Worm (Caenorhabditis elegans) whole organism, mixed stage, embryonic: ENCODE results near the gene Y53G8B.1.

Source experiments
- elt-1 ChIP-seq: sonication (generic microtip); optimal IDR thresholded peaks from 2 replicates; lab custom pipeline; 2017; ENCODE audit warnings: missing genetic modification characterization, mild to moderate bottlenecking, missing compliant biosample characterization, antibody characterized with exemption, moderate library complexity, borderline replicate concordance; ENCODE audit not compliant: insufficient read depth
- ham-2 ChIP-seq: fragments of 200-800 bp; sonication (Bioruptor generic); optimal IDR thresholded peaks from 2 replicates; lab custom pipeline; 2018; ENCODE audit warnings: mild to moderate bottlenecking, missing genetic modification characterization, missing compliant biosample characterization
- lsy-2 ChIP-seq: fragments of 150-350 bp; optimal IDR thresholded peaks from 2 replicates; lab custom pipeline; 2014; ENCODE audit warnings: missing biosample characterization, missing genetic modification characterization
- nhr-237 ChIP-seq: fragments of 150-350 bp; optimal IDR thresholded peaks from 2 replicates; lab custom pipeline; 2014; ENCODE audit warnings: missing biosample characterization, missing genetic modification characterization
- tbx-8 ChIP-seq: fragments of 200-800 bp; sonication (Bioruptor generic); optimal IDR thresholded peaks from 2 replicates; lab custom pipeline; 2018; ENCODE audit warnings: mild to moderate bottlenecking, missing genetic modification characterization, moderate library complexity, missing compliant biosample characterization

ce11 chrIII:3109564-3109963 lies 19.5 kb upstream of the Y53G8B.1 start:
- TF ChIP-seq ham-2 (GFP tag; lab: Kevin White, UChicago) = no peak
- no peak for TF ChIP-seq tbx-8 (GFP tag; lab: Kevin White, UChicago)
- TF ChIP-seq lsy-2 (tag; lab: Kevin White, UChicago) = no peak
- no peak for TF ChIP-seq nhr-237
- no peak for TF ChIP-seq elt-1
